Fruit fly (Drosophila melanogaster): ENCODE measurements around the gene SPE.

The SPE gene

dm6 chr3R:23694579-23695033, 8.6 kb downstream of the SPE start, which contains the start of gene CG10254 (continued):
- TF ChIP-seq chinmo (GFP tag; IDR thresholded peaks at IDR 0.05; ENCODE audit: partially characterized antibody) (peak; percentile 38; the same call in 1 of the 4 replicates), HmgZ (tag; optimal IDR thresholded peaks at IDR 0.05) (peak; percentile 25), CG12659 (GFP tag; optimal IDR thresholded peaks at IDR 0.05) (peak; percentile 35), pita (GFP tag; optimal IDR thresholded peaks at IDR 0.05) (peak; percentile 64), CG13287 (GFP tag; IDR thresholded peaks at IDR 0.05; ENCODE audit: partially characterized antibody) (peak; percentile 34; the same call in 1 of the 2 replicates), CG6272 (GFP tag; IDR thresholded peaks at IDR 0.05) (no peak), MESR4 (GFP tag; optimal IDR thresholded peaks at IDR 0.05) (peak; percentile 55), gfzf (GFP tag; optimal IDR thresholded peaks at IDR 0.05) (peak; percentile 87), CG14710 (tag; optimal IDR thresholded peaks at IDR 0.05) (peak; percentile 30), CG15514 (GFP tag; optimal IDR thresholded peaks at IDR 0.05) (peak; percentile 99), CG15601 (tag; optimal IDR thresholded peaks at IDR 0.05) (peak; percentile 100), CG7928 (GFP tag; optimal IDR thresholded peaks at IDR 0.05) (peak; percentile 33), YL-1 (GFP tag; optimal IDR thresholded peaks at IDR 0.05) (peak; percentile 45)

dm6 chr3R:23696145-23696544, 10.1 kb downstream of the SPE start, which contains the start of gene CG10252:
TSS of gene CG10252 (minus strand) at chr3R:23696245.
- no peak for TF ChIP-seq dmrt11E (tag; optimal IDR thresholded peaks at IDR 0.05)
- peak in 1 of 2 experiments; percentile 68 for TF ChIP-seq Pdp1 (GFP tag; optimal IDR thresholded peaks at IDR 0.05)

- TF ChIP-seq CG11456 (GFP tag; IDR thresholded peaks at IDR 0.05) (0 out of 3 replicates have a peak, but pooled peaks have one; percentile 25), B-H2 (GFP tag; optimal IDR thresholded peaks at IDR 0.05) (no peak), Deaf1 (tag; optimal IDR thresholded peaks at IDR 0.05) (peak; percentile 87), Mrtf (GFP tag; IDR thresholded peaks at IDR 0.05) (0 out of 3 replicates have a peak, but pooled peaks have one; percentile 16), Ets65A (GFP tag) (peak; percentile 27), Hr3 (GFP tag; optimal IDR thresholded peaks at IDR 0.05) (no peak), scrt (GFP tag; optimal IDR thresholded peaks at IDR 0.05) (peak; percentile 72)
Observed at dm6 chr3R:23698835-23699234, 12.8 kb downstream of the SPE start, which contains the start of gene prt. TSS of gene prt (minus strand) at chr3R:23699027.

- TF ChIP-seq exex (tag; optimal IDR thresholded peaks at IDR 0.05) = peak; percentile 72
- no peak for TF ChIP-seq CG7745 (tag; optimal IDR thresholded peaks at IDR 0.05)
- no peak for TF ChIP-seq CG11560 (tag; IDR thresholded peaks at IDR 0.05)
- no peak for TF ChIP-seq CG11085 (GFP tag; IDR thresholded peaks at IDR 0.05)
- no peak for TF ChIP-seq hb (GFP tag; IDR thresholded peaks at IDR 0.05; ENCODE audit: partially characterized antibody)
- TF ChIP-seq CG14441 (GFP tag; IDR thresholded peaks at IDR 0.05) = no peak
- no peak for TF ChIP-seq CG2712 (tag; optimal IDR thresholded peaks at IDR 0.05)
- TF ChIP-seq sug (tag; optimal IDR thresholded peaks at IDR 0.05) = peak; percentile 26
- peak; percentile 28 for TF ChIP-seq Elba2 (GFP tag; optimal IDR thresholded peaks at IDR 0.05)
- no peak for TF ChIP-seq CG4617 (GFP tag; optimal IDR thresholded peaks at IDR 0.05; ENCODE audit: borderline replicate concordance)
- TF ChIP-seq ham (GFP tag; IDR thresholded peaks at IDR 0.05) = no peak
- TF ChIP-seq salm (tag; optimal IDR thresholded peaks at IDR 0.05) = no peak
Observed at dm6 chr3R:23700304-23700767, 14.3 kb downstream of the SPE start, which contains the start of the genes CG31468 and Gba1a. TSS of gene CG31468 (minus strand) at chr3R:23700354. TSS of gene Gba1a (plus strand) at chr3R:23700621.
